Worm (Caenorhabditis elegans): Measurements from ENCODE around the gene K10H10.6.

K10H10.6 gene

ce11 chrII:14497848-14498247 is 5.2 kb upstream of the K10H10.6 start, which contains the start of gene dhs-8 (continued):
- TF ChIP-seq lir-3 (tag; optimal IDR thresholded peaks at IDR 0.05; ENCODE audit: poor library complexity), result no peak
- TF ChIP-seq rnt-1 (tag; optimal IDR thresholded peaks at IDR 0.05), result no peak
- TF ChIP-seq pax-3 (tag; optimal IDR thresholded peaks at IDR 0.05), result no peak
- no peak for TF ChIP-seq egl-13 (tag; optimal IDR thresholded peaks at IDR 0.05)
- no peak for TF ChIP-seq Y116A8C.19 (tag; optimal IDR thresholded peaks at IDR 0.05; ENCODE audit: borderline replicate concordance)
- TF ChIP-seq ama-1 (optimal IDR thresholded peaks at IDR 0.05), result no peak
- peak in 2 of 6 experiments; percentile 19 to 26 for TF ChIP-seq elt-3 (tag; optimal IDR thresholded peaks at IDR 0.05)
- TF ChIP-seq nhr-237 (tag; optimal IDR thresholded peaks at IDR 0.05), result no peak
- TF ChIP-seq lin-13 (GFP tag; optimal IDR thresholded peaks at IDR 0.05), result no peak
- TF ChIP-seq aha-1 (tag; optimal IDR thresholded peaks at IDR 0.05), result no peak
- TF ChIP-seq ceh-63 (GFP tag; optimal IDR thresholded peaks at IDR 0.05), result no peak
- no peak for TF ChIP-seq sox-4 (tag; optimal IDR thresholded peaks at IDR 0.05)
- no peak for TF ChIP-seq hlh-4 (tag; optimal IDR thresholded peaks at IDR 0.05)
- TF ChIP-seq sup-37 (GFP tag; optimal IDR thresholded peaks at IDR 0.05), result no peak
- peak; percentile 47 for TF ChIP-seq nhr-85 (tag)
- no peak for TF ChIP-seq mef-2 (tag; optimal IDR thresholded peaks at IDR 0.05)
- no peak for TF ChIP-seq irx-1 (tag; optimal IDR thresholded peaks at IDR 0.05)
- TF ChIP-seq hpl-2 (GFP tag; optimal IDR thresholded peaks at IDR 0.05), result no peak
- TF ChIP-seq lin-15B (tag; optimal IDR thresholded peaks at IDR 0.05), result no peak
- TF ChIP-seq pqm-1 (tag; optimal IDR thresholded peaks at IDR 0.05), result no peak
- no peak for TF ChIP-seq nhr-90 (tag; optimal IDR thresholded peaks at IDR 0.05; ENCODE audit: poor library complexity)
- TF ChIP-seq snpc-4 (tag; optimal IDR thresholded peaks at IDR 0.05), result no peak
- TF ChIP-seq nhr-20 (tag; optimal IDR thresholded peaks at IDR 0.05), result peak; percentile 67
- TF ChIP-seq lin-35 (GFP tag; optimal IDR thresholded peaks at IDR 0.05), result peak; percentile 13 to 21
- TF ChIP-seq mep-1 (tag; optimal IDR thresholded peaks at IDR 0.05), result peak; percentile 35
- no peak for TF ChIP-seq mab-9 (GFP tag; IDR thresholded peaks at IDR 0.05)
- TF ChIP-seq lsy-2 (tag; optimal IDR thresholded peaks at IDR 0.05), result no peak
- TF ChIP-seq ztf-11 (tag; optimal IDR thresholded peaks at IDR 0.05), result no peak
- TF ChIP-seq blmp-1 (tag; optimal IDR thresholded peaks at IDR 0.05), result peak; percentile 43
- 0 out of 2 replicates have a peak, but pooled peaks have one; percentile 3 for TF ChIP-seq nhr-19 (GFP tag; conservative IDR thresholded peaks at IDR 0.05)
- no peak for TF ChIP-seq efl-1 (optimal IDR thresholded peaks at IDR 0.05)
- TF ChIP-seq efl-1 (GFP tag; optimal IDR thresholded peaks at IDR 0.05 in 1 of 2), result no peak
- TF ChIP-seq nhr-47 (tag; optimal IDR thresholded peaks at IDR 0.05), result no peak
- TF ChIP-seq ceh-8 (GFP tag; optimal IDR thresholded peaks at IDR 0.05), result no peak

ce11 chrII:14500122-14500521 is 3.0 kb upstream of the K10H10.6 start, which contains the start of gene K10H10.4:
TSS of gene K10H10.4 (plus strand) at chrII:14500422.
- TF ChIP-seq ceh-63 (GFP tag; optimal IDR thresholded peaks at IDR 0.05), result no peak
- TF ChIP-seq efl-1 (optimal IDR thresholded peaks at IDR 0.05), result no peak
- TF ChIP-seq efl-1 (GFP tag; optimal IDR thresholded peaks at IDR 0.05 in 1 of 2), result no peak
- no peak for TF ChIP-seq C04F5.9 (tag; optimal IDR thresholded peaks at IDR 0.05)
- no peak for TF ChIP-seq efl-3 (GFP tag; optimal IDR thresholded peaks at IDR 0.05)
- TF ChIP-seq nhr-20 (tag; optimal IDR thresholded peaks at IDR 0.05), result no peak
- no peak for TF ChIP-seq ceh-8 (GFP tag; optimal IDR thresholded peaks at IDR 0.05)
- TF ChIP-seq zip-4 (GFP tag; optimal IDR thresholded peaks at IDR 0.05), result no peak
- no peak for TF ChIP-seq blmp-1 (tag; optimal IDR thresholded peaks at IDR 0.05)
- TF ChIP-seq lin-13 (GFP tag; optimal IDR thresholded peaks at IDR 0.05), result no peak
- no peak for TF ChIP-seq sup-37 (GFP tag; optimal IDR thresholded peaks at IDR 0.05)
- TF ChIP-seq unc-130 (tag; optimal IDR thresholded peaks at IDR 0.05), result no peak
- no peak for TF ChIP-seq nhr-28 (tag; optimal IDR thresholded peaks at IDR 0.05)
- TF ChIP-seq sox-4 (tag; optimal IDR thresholded peaks at IDR 0.05), result no peak
- no peak for TF ChIP-seq hlh-17 (GFP tag; optimal IDR thresholded peaks at IDR 0.05; ENCODE audit: borderline replicate concordance)
- TF ChIP-seq lsy-2 (tag; optimal IDR thresholded peaks at IDR 0.05), result no peak
- TF ChIP-seq lin-39 (tag; optimal IDR thresholded peaks at IDR 0.05), result no peak
- no peak for TF ChIP-seq ets-5 (GFP tag; IDR thresholded peaks at IDR 0.05)
- no peak for TF ChIP-seq nhr-71 (tag; optimal IDR thresholded peaks at IDR 0.05)
- no peak for TF ChIP-seq nhr-19 (GFP tag; conservative IDR thresholded peaks at IDR 0.05)

All from whole organism, L1 larva.